Fruit fly (Drosophila melanogaster) whole organism, pupa: Measurements from ENCODE around the gene CG5810.

Experiments
- CG10348 ChIP-seq: fragments of 200-800 bp; sonication (Bioruptor generic); IDR thresholded peaks from 2 replicates; pipeline ENCODE4 v1.3.6; 2022; ENCODE audit warnings: missing biosample characterization, missing genetic modification characterization
- CG12605 ChIP-seq: fragments of 200-800 bp; sonication (Bioruptor generic); IDR thresholded peaks from 2 replicates; pipeline ENCODE4 v1.3.6; 2022; ENCODE audit warnings: missing biosample characterization, missing genetic modification characterization
- CG13204 ChIP-seq: fragments of 200-800 bp; sonication (Bioruptor generic); optimal IDR thresholded peaks from 2 replicates; lab custom pipeline; 2018; ENCODE audit warnings: missing biosample characterization, mild to moderate bottlenecking, missing genetic modification characterization, moderate library complexity
- CG14655 ChIP-seq: fragments of 200-800 bp; sonication (Bioruptor generic); optimal IDR thresholded peaks from 3 replicates; lab custom pipeline; 2017; ENCODE audit warnings: mild to moderate bottlenecking, missing biosample characterization, missing genetic modification reagents, missing genetic modification characterization
- CG15710 ChIP-seq: fragments of 200-800 bp; sonication (Bioruptor generic); optimal IDR thresholded peaks from 2 replicates; lab custom pipeline; 2018; ENCODE audit warnings: missing biosample characterization, mild to moderate bottlenecking, missing genetic modification characterization, moderate library complexity
- CG17806 ChIP-seq: fragments of 200-800 bp; sonication (Bioruptor generic); optimal IDR thresholded peaks from 2 replicates; lab custom pipeline; 2018; ENCODE audit warnings: missing biosample characterization, mild to moderate bottlenecking, missing genetic modification characterization, moderate library complexity
- CG32121 ChIP-seq: fragments of 200-800 bp; sonication (Bioruptor generic); IDR thresholded peaks from 2 replicates; pipeline ENCODE4 v1.3.6; 2022; ENCODE audit warnings: missing biosample characterization, missing genetic modification characterization
- CG34367 ChIP-seq: fragments of 200-800 bp; sonication (Bioruptor generic); optimal IDR thresholded peaks from 2 replicates; lab custom pipeline; 2018; ENCODE audit warnings: missing biosample characterization, mild to moderate bottlenecking, missing genetic modification characterization
- CG4496 ChIP-seq: fragments of 200-800 bp; sonication (Bioruptor generic); IDR thresholded peaks from 3 replicates; pipeline ENCODE4 v1.3.6; 2022; ENCODE audit warnings: missing biosample characterization, missing genetic modification characterization
- CG8159 ChIP-seq: fragments of 200-800 bp; sonication (Bioruptor generic); optimal IDR thresholded peaks from 3 replicates; lab custom pipeline; 2018; ENCODE audit warnings: missing biosample characterization, mild to moderate bottlenecking, missing genetic modification characterization, moderate library complexity
- CG8301 ChIP-seq: fragments of 200-800 bp; sonication (Bioruptor generic); optimal IDR thresholded peaks from 2 replicates; lab custom pipeline; 2018; ENCODE audit warnings: missing biosample characterization, mild to moderate bottlenecking, missing genetic modification characterization
- CG9948 ChIP-seq: fragments of 200-800 bp; sonication (Bioruptor generic); optimal IDR thresholded peaks from 2 replicates; lab custom pipeline; 2018; ENCODE audit warnings: missing biosample characterization, mild to moderate bottlenecking, missing genetic modification characterization, moderate library complexity
- D1 ChIP-seq: fragments of 200-800 bp; sonication (Bioruptor generic); optimal IDR thresholded peaks from 2 replicates; lab custom pipeline; 2018; ENCODE audit warnings: missing biosample characterization, mild to moderate bottlenecking, missing genetic modification characterization, moderate library complexity
- EcR ChIP-seq: fragments of 200-800 bp; sonication (Bioruptor generic); optimal IDR thresholded peaks from 3 replicates; lab custom pipeline; 2019; ENCODE audit warnings: missing biosample characterization, missing genetic modification characterization, mild to moderate bottlenecking, moderate library complexity, missing genetic modification reagents
- Ets98B ChIP-seq: fragments of 200-800 bp; sonication (Bioruptor generic); IDR thresholded peaks from 2 replicates; pipeline ENCODE4 v1.3.6; 2022; ENCODE audit warnings: missing biosample characterization, missing genetic modification characterization
- Pif1A ChIP-seq: fragments of 200-800 bp; sonication (Bioruptor generic); optimal IDR thresholded peaks from 3 replicates; lab custom pipeline; 2016; ENCODE audit warnings: missing biosample characterization, missing genetic modification characterization
- Pif1B ChIP-seq: fragments of 200-800 bp; sonication (Bioruptor generic); optimal IDR thresholded peaks from 3 replicates; lab custom pipeline; 2016; ENCODE audit warnings: missing biosample characterization, missing genetic modification characterization
- Snoo ChIP-seq: fragments of 200-800 bp; sonication (Bioruptor generic); optimal IDR thresholded peaks from 3 replicates; lab custom pipeline; 2017; ENCODE audit warnings: missing biosample characterization, mild to moderate bottlenecking, missing genetic modification characterization, inconsistent platforms
- fd96Ca ChIP-seq: fragments of 200-800 bp; sonication (Bioruptor generic); IDR thresholded peaks from 3 replicates; pipeline ENCODE4 v1.3.6; 2022; ENCODE audit warnings: missing biosample characterization, missing genetic modification characterization
- gl ChIP-seq: fragments of 200-800 bp; sonication (Bioruptor generic); optimal IDR thresholded peaks from 2 replicates; lab custom pipeline; 2018; ENCODE audit warnings: missing biosample characterization, mild to moderate bottlenecking, missing genetic modification characterization
- rn ChIP-seq: fragments of 200-800 bp; sonication (Bioruptor generic); IDR thresholded peaks from 2 replicates; pipeline ENCODE4 v1.3.6; 2022; ENCODE audit warnings: missing biosample characterization, missing genetic modification characterization

The CG5810 gene

DNA sequence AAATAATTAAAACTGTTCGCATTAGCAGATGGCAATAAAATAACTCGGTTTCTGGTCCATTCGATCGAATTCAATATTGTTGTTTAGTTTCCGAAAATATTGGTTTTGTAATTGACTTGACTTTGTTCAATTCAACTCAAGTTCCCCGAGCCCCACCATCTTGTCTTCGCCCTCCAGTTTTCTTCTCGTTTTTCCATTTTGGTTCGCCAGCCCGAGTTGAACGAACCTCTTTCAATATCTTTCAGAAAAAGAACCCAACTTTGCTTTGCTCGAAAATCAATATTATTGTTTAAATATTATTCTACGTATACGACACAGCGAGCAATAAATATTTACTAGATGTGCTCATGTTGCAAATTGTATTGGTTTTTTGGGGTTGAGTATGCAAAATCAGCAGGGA lies 4.9 kb upstream of the CG5810 start:
- no peak for TF ChIP-seq CG14655 (GFP tag; lab: Kevin White, UChicago)

DNA sequence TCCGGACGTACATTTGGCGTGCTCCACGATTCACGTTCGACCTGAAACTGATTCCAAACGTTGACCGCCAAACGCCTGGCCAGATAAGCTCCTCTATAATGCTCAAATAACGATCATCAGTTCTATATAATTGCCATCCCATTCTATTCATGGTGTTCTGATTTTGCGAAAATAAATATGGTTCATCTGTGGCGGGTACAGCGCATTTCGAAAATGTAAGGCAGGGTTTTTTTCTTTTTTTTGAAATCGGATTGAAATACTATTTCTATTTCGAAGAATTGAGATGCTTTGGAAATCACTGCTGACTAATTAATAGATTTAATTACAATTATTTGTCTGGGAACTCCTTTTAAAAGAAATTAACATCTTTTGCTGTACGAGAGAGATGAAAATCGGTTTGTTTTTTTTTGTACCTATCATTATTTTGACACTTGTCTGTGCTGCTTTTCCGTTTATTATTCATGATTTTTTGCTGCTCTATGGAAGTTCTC lies 2.5 kb upstream of the CG5810 start, which contains the start of gene cDIP:
Gene cDIP, minus strand, starts transcription at position 51 of the 491 bp plus-strand sequence.
- no peak for TF ChIP-seq CG4496 (GFP tag; lab: Robert Waterston, UW)

DNA sequence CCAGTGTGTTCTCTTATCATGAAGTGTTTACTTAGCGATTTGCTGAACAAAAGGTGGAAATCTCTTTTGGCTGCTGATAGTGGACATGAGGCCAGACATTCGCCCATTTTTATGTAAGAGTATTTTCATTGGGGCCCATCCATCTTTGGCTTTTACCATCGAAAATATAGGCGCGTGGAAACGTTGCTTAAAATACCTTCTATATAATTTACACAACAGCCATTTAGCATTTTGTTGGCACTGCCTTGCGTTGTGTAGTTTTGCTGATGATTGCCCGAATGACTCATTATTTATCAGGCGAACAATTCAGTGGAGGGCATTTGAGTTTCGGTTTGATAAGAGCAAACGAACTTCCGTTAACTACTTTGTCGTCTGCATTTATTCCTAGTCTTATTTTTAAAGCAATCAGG lies 2.0 kb upstream of the CG5810 start:
- TF ChIP-seq CG12605 (GFP tag; lab: Robert Waterston, UW) (no peak), D1 (tag; lab: Kevin White, UChicago) (no peak), Pif1B (GFP tag; lab: Kevin White, UChicago) (no peak), CG34367 (tag; lab: Kevin White, UChicago) (no peak), CG14655 (GFP tag; lab: Kevin White, UChicago) (no peak), EcR (GFP tag; lab: Kevin White, UChicago) (no peak), CG9948 (no peak), CG10348 (GFP tag; lab: Robert Waterston, UW) (no peak), fd96Ca (GFP tag; lab: Robert Waterston, UW) (no peak), CG8159 (tag; lab: Kevin White, UChicago) (no peak), CG8301 (no peak), CG32121 (GFP tag; lab: Robert Waterston, UW) (no peak), rn (GFP tag; lab: Robert Waterston, UW) (no peak), CG4496 (GFP tag; lab: Robert Waterston, UW) (no peak), Ets98B (GFP tag; lab: Robert Waterston, UW) (no peak), gl (tag; lab: Kevin White, UChicago) (no peak), Snoo (no peak), CG13204 (no peak), CG15710 (tag; lab: Kevin White, UChicago) (no peak)

DNA sequence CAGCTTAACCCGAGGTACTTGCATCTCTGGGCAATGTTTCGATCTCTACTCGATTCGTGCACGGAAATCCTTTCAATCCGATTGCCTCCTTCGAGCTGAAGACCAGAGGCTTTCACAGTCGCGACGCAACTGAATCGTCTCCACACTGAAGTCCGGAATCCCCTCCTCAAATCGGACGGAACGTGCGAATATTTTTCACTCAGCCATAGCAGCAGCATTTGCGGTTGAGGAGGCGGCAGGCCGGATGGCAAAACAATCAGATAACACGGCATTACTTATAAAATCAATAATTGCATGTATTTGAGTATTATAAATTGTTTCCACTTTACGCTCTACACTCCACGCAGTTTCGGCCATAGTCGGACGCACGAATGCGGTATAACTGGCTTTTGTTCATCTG lies 4.5 kb downstream of the CG5810 start, which contains the start of gene Snmp1:
Gene Snmp1, minus strand, starts transcription at position 101 of the 400 bp plus-strand sequence.
- TF ChIP-seq CG14655 (GFP tag; lab: Kevin White, UChicago) (no peak), CG32121 (GFP tag; lab: Robert Waterston, UW) (no peak), gl (tag; lab: Kevin White, UChicago) (no peak), Pif1B (GFP tag; lab: Kevin White, UChicago) (no peak), CG8301 (no peak), CG17806 (tag; lab: Kevin White, UChicago) (no peak), CG9948 (no peak), CG15710 (tag; lab: Kevin White, UChicago) (no peak)

dm6 chr3R:21169525-21170149 lies 6.1 kb downstream of the CG5810 start:
- TF ChIP-seq CG14655 (GFP tag; lab: Kevin White, UChicago), result no peak
- TF ChIP-seq CG32121 (GFP tag; lab: Robert Waterston, UW), result 0 out of 2 replicates have a peak, but pooled peaks have one; percentile 41
- no peak for TF ChIP-seq Pif1B (GFP tag; lab: Kevin White, UChicago)
- no peak for TF ChIP-seq EcR (GFP tag; lab: Kevin White, UChicago)
- no peak for TF ChIP-seq CG34367 (tag; lab: Kevin White, UChicago)
- TF ChIP-seq CG15710 (tag; lab: Kevin White, UChicago), result no peak
- no peak for TF ChIP-seq Snoo
- TF ChIP-seq CG9948, result no peak
- TF ChIP-seq fd96Ca (GFP tag; lab: Robert Waterston, UW), result no peak
- TF ChIP-seq Pif1A (GFP tag; lab: Kevin White, UChicago), result no peak
- no peak for TF ChIP-seq D1 (tag; lab: Kevin White, UChicago)
- TF ChIP-seq CG8159 (tag; lab: Kevin White, UChicago), result no peak
- TF ChIP-seq CG12605 (GFP tag; lab: Robert Waterston, UW), result no peak
- no peak for TF ChIP-seq gl (tag; lab: Kevin White, UChicago)
- no peak for TF ChIP-seq CG8301
- TF ChIP-seq CG13204, result no peak
- no peak for TF ChIP-seq CG17806 (tag; lab: Kevin White, UChicago)
- peak; percentile 55; the same call in 1 of the 3 replicates for TF ChIP-seq CG4496 (GFP tag; lab: Robert Waterston, UW)
- TF ChIP-seq Ets98B (GFP tag; lab: Robert Waterston, UW), result 0 out of 2 replicates have a peak, but pooled peaks have one; percentile 13
- TF ChIP-seq rn (GFP tag; lab: Robert Waterston, UW), result no peak
- TF ChIP-seq CG10348 (GFP tag; lab: Robert Waterston, UW), result no peak

dm6 chr3R:21176663-21177145 lies 13.1 kb downstream of the CG5810 start:
- TF ChIP-seq Pif1A (GFP tag; lab: Kevin White, UChicago) (peak; percentile 31), CG4496 (GFP tag; lab: Robert Waterston, UW) (no peak), Snoo (no peak), CG13204 (no peak), rn (GFP tag; lab: Robert Waterston, UW) (no peak)
